Worm (Caenorhabditis elegans): ENCODE data around the gene F23D12.10.

The F23D12.10 gene

DNA sequence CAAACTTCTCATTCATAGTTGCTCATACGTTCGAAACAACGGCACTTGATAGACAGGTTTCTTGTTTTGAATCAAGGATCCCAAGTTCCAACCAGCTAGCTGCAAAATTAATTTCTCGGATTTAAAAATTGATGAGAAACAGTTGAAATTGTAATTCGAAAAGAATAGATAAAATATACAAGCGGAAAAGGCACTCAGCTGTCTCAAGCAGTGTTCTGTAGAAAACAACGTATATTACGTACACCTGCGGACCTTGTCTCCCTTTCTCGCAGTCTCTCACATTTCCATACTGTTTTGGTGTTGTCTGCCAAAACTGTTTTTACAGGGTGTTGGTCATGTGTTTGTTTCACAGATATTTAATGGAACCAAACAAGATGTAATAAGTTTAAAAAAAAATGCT, at the start of gene F23D12.10:
Gene F23D12.10 (minus strand): TSS at position 101 of the 400 bp plus-strand sequence.
- TF ChIP-seq scrt-1 (GFP tag; IDR thresholded peaks at IDR 0.05), result no peak
- no peak for TF ChIP-seq F13C5.2 (tag; optimal IDR thresholded peaks at IDR 0.05)
- no peak for TF ChIP-seq hmbx-1 (tag; optimal IDR thresholded peaks at IDR 0.05)
- no peak for TF ChIP-seq tra-4 (tag; optimal IDR thresholded peaks at IDR 0.05)
- no peak for TF ChIP-seq pes-1 (GFP tag; IDR thresholded peaks at IDR 0.05)
- TF ChIP-seq flt-1 (GFP tag; IDR thresholded peaks at IDR 0.05), result no peak
- no peak for TF ChIP-seq hmg-4 (GFP tag; optimal IDR thresholded peaks at IDR 0.05)
- no peak for TF ChIP-seq tbx-37 (GFP tag; conservative IDR thresholded peaks at IDR 0.05)
- TF ChIP-seq ets-7 (tag; optimal IDR thresholded peaks at IDR 0.05), result no peak
- no peak for TF ChIP-seq ceh-13 (GFP tag; optimal IDR thresholded peaks at IDR 0.05)
- TF ChIP-seq aly-1 (tag; optimal IDR thresholded peaks at IDR 0.05), result no peak
- no peak for TF ChIP-seq ceh-36 (tag; optimal IDR thresholded peaks at IDR 0.05)
- no peak for TF ChIP-seq ama-1 (optimal IDR thresholded peaks at IDR 0.05)
- TF ChIP-seq tbx-11 (GFP tag; IDR thresholded peaks at IDR 0.05), result no peak
- no peak for TF ChIP-seq B0310.2 (tag; optimal IDR thresholded peaks at IDR 0.05)
- no peak for TF ChIP-seq hnd-1 (tag; optimal IDR thresholded peaks at IDR 0.05)
- TF ChIP-seq sea-1 (GFP tag; conservative IDR thresholded peaks at IDR 0.05), result no peak

DNA sequence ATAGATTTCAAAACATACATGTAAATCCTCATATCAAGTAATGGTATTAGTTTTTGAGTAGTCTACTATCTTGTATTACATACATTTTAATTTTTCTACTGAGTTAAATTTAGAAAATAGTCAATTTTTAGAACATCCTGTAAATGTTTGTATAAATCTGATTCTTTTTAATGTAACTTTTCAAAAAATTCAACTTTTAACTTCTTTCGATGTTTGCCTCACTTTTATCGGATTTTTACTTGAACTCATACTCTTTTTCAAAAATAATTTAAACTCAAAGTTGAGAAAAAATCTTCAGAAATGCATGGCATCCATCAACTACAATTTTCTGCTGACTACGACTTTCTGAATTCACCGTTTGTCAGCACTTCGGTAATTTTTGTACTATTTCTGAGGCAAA, 49.0 kb upstream of the F23D12.10 start, which contains the start of gene M163.7:
Gene M163.7 (plus strand): TSS at position 301 of the 400 bp plus-strand sequence.
- TF ChIP-seq tra-4 (tag; optimal IDR thresholded peaks at IDR 0.05), result no peak
- TF ChIP-seq hnd-1 (tag; optimal IDR thresholded peaks at IDR 0.05), result no peak
- no peak for TF ChIP-seq sea-1 (GFP tag; conservative IDR thresholded peaks at IDR 0.05)
- TF ChIP-seq scrt-1 (GFP tag; IDR thresholded peaks at IDR 0.05), result no peak
- no peak for TF ChIP-seq aly-1 (tag; optimal IDR thresholded peaks at IDR 0.05)
- TF ChIP-seq ets-7 (tag; optimal IDR thresholded peaks at IDR 0.05), result no peak
- TF ChIP-seq F13C5.2 (tag; optimal IDR thresholded peaks at IDR 0.05), result no peak
- TF ChIP-seq pes-1 (GFP tag; IDR thresholded peaks at IDR 0.05), result no peak
- no peak for TF ChIP-seq hmbx-1 (tag; optimal IDR thresholded peaks at IDR 0.05)
- no peak for TF ChIP-seq B0310.2 (tag; optimal IDR thresholded peaks at IDR 0.05)

DNA sequence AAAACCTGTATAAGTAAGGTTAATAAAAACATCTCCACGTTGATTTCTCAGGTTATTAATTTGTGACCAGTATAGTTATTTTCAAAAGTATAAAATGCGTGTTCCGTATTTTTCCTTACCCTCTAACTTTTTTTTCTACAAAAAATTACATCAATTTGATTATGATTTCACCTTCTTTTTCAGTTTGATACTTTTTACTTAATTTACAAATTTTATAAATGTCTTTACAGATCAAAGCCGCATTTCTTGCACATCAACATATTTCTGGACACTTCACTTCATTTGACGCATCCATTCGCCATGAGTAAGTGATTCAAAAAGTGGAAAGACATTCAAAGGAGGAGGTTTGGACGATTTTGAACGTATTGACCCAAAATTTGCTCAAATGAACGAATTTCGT, 44.9 kb upstream of the F23D12.10 start, which contains the start of gene Y66C5A.2:
Gene Y66C5A.2 (plus strand): TSS at position 301 of the 400 bp plus-strand sequence.
- TF ChIP-seq sea-1 (GFP tag; conservative IDR thresholded peaks at IDR 0.05) (no peak), scrt-1 (GFP tag; IDR thresholded peaks at IDR 0.05) (no peak), hnd-1 (tag; optimal IDR thresholded peaks at IDR 0.05) (no peak)

- TF ChIP-seq ceh-13 (GFP tag; optimal IDR thresholded peaks at IDR 0.05) (no peak), B0310.2 (tag; optimal IDR thresholded peaks at IDR 0.05) (no peak), F13C5.2 (tag; optimal IDR thresholded peaks at IDR 0.05) (no peak), ama-1 (optimal IDR thresholded peaks at IDR 0.05) (no peak)
These were observed 39.9 kb upstream of the F23D12.10 start, which contains the start of gene Y66C5A.1 for ce11 chrX:14455419-14455818. Gene Y66C5A.1 (minus strand): TSS chrX:14455519.

- TF ChIP-seq hnd-1 (tag; optimal IDR thresholded peaks at IDR 0.05), result no peak
- TF ChIP-seq ceh-13 (GFP tag; optimal IDR thresholded peaks at IDR 0.05), result no peak
- no peak for TF ChIP-seq sea-1 (GFP tag; conservative IDR thresholded peaks at IDR 0.05)
- no peak for TF ChIP-seq ama-1 (optimal IDR thresholded peaks at IDR 0.05)
These were observed 38.2 kb upstream of the F23D12.10 start, which contains the start of gene F23D12.7 for ce11 chrX:14453735-14454134. Gene F23D12.7 (minus strand): TSS chrX:14453835.

- TF ChIP-seq hmg-4 (GFP tag; optimal IDR thresholded peaks at IDR 0.05) (no peak), hnd-1 (tag; optimal IDR thresholded peaks at IDR 0.05) (no peak), ceh-36 (tag; optimal IDR thresholded peaks at IDR 0.05) (no peak), F13C5.2 (tag; optimal IDR thresholded peaks at IDR 0.05) (no peak), hmbx-1 (tag; optimal IDR thresholded peaks at IDR 0.05) (no peak), ama-1 (optimal IDR thresholded peaks at IDR 0.05) (no peak), tbx-11 (GFP tag; IDR thresholded peaks at IDR 0.05) (no peak)
These were observed 32.4 kb upstream of the F23D12.10 start, which contains the start of gene jmjd-3.2 for ce11 chrX:14447910-14448309. Gene jmjd-3.2 (plus strand): TSS chrX:14448210.

DNA sequence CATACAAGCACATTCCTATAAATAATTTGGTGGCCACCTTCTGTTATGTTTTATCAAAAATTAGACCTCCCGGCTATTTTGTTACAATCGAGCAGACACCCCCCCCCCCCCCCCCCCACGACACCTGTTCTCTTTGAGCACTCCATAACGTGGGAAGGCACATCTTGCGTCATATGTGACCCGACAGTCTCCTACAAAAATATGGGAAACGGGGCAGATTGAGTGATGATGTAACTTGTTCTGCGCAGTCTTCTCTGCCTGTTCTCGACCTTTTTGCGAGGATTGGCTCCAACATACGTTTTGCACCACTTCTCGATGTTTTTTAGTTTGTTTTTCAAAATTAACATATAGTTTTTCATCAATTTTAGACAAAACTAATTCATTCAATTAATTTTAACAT, 32.0 kb upstream of the F23D12.10 start:
- TF ChIP-seq hmbx-1 (tag; optimal IDR thresholded peaks at IDR 0.05) (no peak), B0310.2 (tag; optimal IDR thresholded peaks at IDR 0.05) (no peak), ama-1 (optimal IDR thresholded peaks at IDR 0.05) (no peak), ceh-36 (tag; optimal IDR thresholded peaks at IDR 0.05) (no peak), tbx-37 (GFP tag; conservative IDR thresholded peaks at IDR 0.05) (no peak), hnd-1 (tag; optimal IDR thresholded peaks at IDR 0.05) (no peak), aly-1 (tag; optimal IDR thresholded peaks at IDR 0.05) (no peak), pes-1 (GFP tag; IDR thresholded peaks at IDR 0.05) (no peak), hmg-4 (GFP tag; optimal IDR thresholded peaks at IDR 0.05) (no peak), flt-1 (GFP tag; IDR thresholded peaks at IDR 0.05) (no peak), sea-1 (GFP tag; conservative IDR thresholded peaks at IDR 0.05) (no peak), scrt-1 (GFP tag; IDR thresholded peaks at IDR 0.05) (no peak), tbx-11 (GFP tag; IDR thresholded peaks at IDR 0.05) (no peak), ceh-13 (GFP tag; optimal IDR thresholded peaks at IDR 0.05) (no peak), ets-7 (tag; optimal IDR thresholded peaks at IDR 0.05) (no peak), F13C5.2 (tag; optimal IDR thresholded peaks at IDR 0.05) (no peak)

ce11 chrX:14444701-14445100, 29.2 kb upstream of the F23D12.10 start, which contains the start of gene F23D12.4:
Gene F23D12.4 (plus strand): TSS chrX:14445001.
- TF ChIP-seq ets-7 (tag; optimal IDR thresholded peaks at IDR 0.05) (no peak), flt-1 (GFP tag; IDR thresholded peaks at IDR 0.05) (no peak), tbx-37 (GFP tag; conservative IDR thresholded peaks at IDR 0.05) (no peak), scrt-1 (GFP tag; IDR thresholded peaks at IDR 0.05) (no peak), ama-1 (optimal IDR thresholded peaks at IDR 0.05) (no peak), F13C5.2 (tag; optimal IDR thresholded peaks at IDR 0.05) (no peak), tbx-11 (GFP tag; IDR thresholded peaks at IDR 0.05) (no peak), pes-1 (GFP tag; IDR thresholded peaks at IDR 0.05) (no peak), ceh-13 (GFP tag; optimal IDR thresholded peaks at IDR 0.05) (no peak), tra-4 (tag; optimal IDR thresholded peaks at IDR 0.05) (no peak), hnd-1 (tag; optimal IDR thresholded peaks at IDR 0.05) (no peak), B0310.2 (tag; optimal IDR thresholded peaks at IDR 0.05) (no peak)
